Fruit fly (Drosophila melanogaster) whole organism, pupa: ENCODE measurements around the gene siz.

ENCODE experiments used
- CG10348 ChIP-seq: fragments of 200-800 bp; sonication (Bioruptor generic); IDR thresholded peaks from 2 replicates; pipeline ENCODE4 v1.3.6; 2022; ENCODE audit warnings: missing biosample characterization, missing genetic modification characterization
- CG12605 ChIP-seq: fragments of 200-800 bp; sonication (Bioruptor generic); IDR thresholded peaks from 2 replicates; pipeline ENCODE4 v1.3.6; 2022; ENCODE audit warnings: missing biosample characterization, missing genetic modification characterization
- CG13204 ChIP-seq: fragments of 200-800 bp; sonication (Bioruptor generic); optimal IDR thresholded peaks from 2 replicates; lab custom pipeline; 2018; ENCODE audit warnings: missing biosample characterization, mild to moderate bottlenecking, missing genetic modification characterization, moderate library complexity
- CG14655 ChIP-seq: fragments of 200-800 bp; sonication (Bioruptor generic); optimal IDR thresholded peaks from 3 replicates; lab custom pipeline; 2017; ENCODE audit warnings: mild to moderate bottlenecking, missing biosample characterization, missing genetic modification reagents, missing genetic modification characterization
- CG15710 ChIP-seq: fragments of 200-800 bp; sonication (Bioruptor generic); optimal IDR thresholded peaks from 2 replicates; lab custom pipeline; 2018; ENCODE audit warnings: missing biosample characterization, mild to moderate bottlenecking, missing genetic modification characterization, moderate library complexity
- CG17806 ChIP-seq: fragments of 200-800 bp; sonication (Bioruptor generic); optimal IDR thresholded peaks from 2 replicates; lab custom pipeline; 2018; ENCODE audit warnings: missing biosample characterization, mild to moderate bottlenecking, missing genetic modification characterization, moderate library complexity
- CG32121 ChIP-seq: fragments of 200-800 bp; sonication (Bioruptor generic); IDR thresholded peaks from 2 replicates; pipeline ENCODE4 v1.3.6; 2022; ENCODE audit warnings: missing biosample characterization, missing genetic modification characterization
- CG34367 ChIP-seq: fragments of 200-800 bp; sonication (Bioruptor generic); optimal IDR thresholded peaks from 2 replicates; lab custom pipeline; 2018; ENCODE audit warnings: missing biosample characterization, mild to moderate bottlenecking, missing genetic modification characterization
- CG4496 ChIP-seq: fragments of 200-800 bp; sonication (Bioruptor generic); IDR thresholded peaks from 3 replicates; pipeline ENCODE4 v1.3.6; 2022; ENCODE audit warnings: missing biosample characterization, missing genetic modification characterization
- CG8159 ChIP-seq: fragments of 200-800 bp; sonication (Bioruptor generic); optimal IDR thresholded peaks from 3 replicates; lab custom pipeline; 2018; ENCODE audit warnings: missing biosample characterization, mild to moderate bottlenecking, missing genetic modification characterization, moderate library complexity
- CG8301 ChIP-seq: fragments of 200-800 bp; sonication (Bioruptor generic); optimal IDR thresholded peaks from 2 replicates; lab custom pipeline; 2018; ENCODE audit warnings: missing biosample characterization, mild to moderate bottlenecking, missing genetic modification characterization
- CG9948 ChIP-seq: fragments of 200-800 bp; sonication (Bioruptor generic); optimal IDR thresholded peaks from 2 replicates; lab custom pipeline; 2018; ENCODE audit warnings: missing biosample characterization, mild to moderate bottlenecking, missing genetic modification characterization, moderate library complexity
- D1 ChIP-seq: fragments of 200-800 bp; sonication (Bioruptor generic); optimal IDR thresholded peaks from 2 replicates; lab custom pipeline; 2018; ENCODE audit warnings: missing biosample characterization, mild to moderate bottlenecking, missing genetic modification characterization, moderate library complexity
- EcR ChIP-seq: fragments of 200-800 bp; sonication (Bioruptor generic); optimal IDR thresholded peaks from 3 replicates; lab custom pipeline; 2019; ENCODE audit warnings: missing biosample characterization, missing genetic modification characterization, mild to moderate bottlenecking, moderate library complexity, missing genetic modification reagents
- Ets98B ChIP-seq: fragments of 200-800 bp; sonication (Bioruptor generic); IDR thresholded peaks from 2 replicates; pipeline ENCODE4 v1.3.6; 2022; ENCODE audit warnings: missing biosample characterization, missing genetic modification characterization
- Pif1A ChIP-seq: fragments of 200-800 bp; sonication (Bioruptor generic); optimal IDR thresholded peaks from 3 replicates; lab custom pipeline; 2016; ENCODE audit warnings: missing biosample characterization, missing genetic modification characterization
- Pif1B ChIP-seq: fragments of 200-800 bp; sonication (Bioruptor generic); optimal IDR thresholded peaks from 3 replicates; lab custom pipeline; 2016; ENCODE audit warnings: missing biosample characterization, missing genetic modification characterization
- Snoo ChIP-seq: fragments of 200-800 bp; sonication (Bioruptor generic); optimal IDR thresholded peaks from 3 replicates; lab custom pipeline; 2017; ENCODE audit warnings: missing biosample characterization, mild to moderate bottlenecking, missing genetic modification characterization, inconsistent platforms
- fd96Ca ChIP-seq: fragments of 200-800 bp; sonication (Bioruptor generic); IDR thresholded peaks from 3 replicates; pipeline ENCODE4 v1.3.6; 2022; ENCODE audit warnings: missing biosample characterization, missing genetic modification characterization
- gl ChIP-seq: fragments of 200-800 bp; sonication (Bioruptor generic); optimal IDR thresholded peaks from 2 replicates; lab custom pipeline; 2018; ENCODE audit warnings: missing biosample characterization, mild to moderate bottlenecking, missing genetic modification characterization
- rn ChIP-seq: fragments of 200-800 bp; sonication (Bioruptor generic); IDR thresholded peaks from 2 replicates; pipeline ENCODE4 v1.3.6; 2022; ENCODE audit warnings: missing biosample characterization, missing genetic modification characterization

The siz gene

dm6 chr3L:21024965-21025833, 9.1 kb upstream of the siz start:
- TF ChIP-seq CG15710 (tag; lab: Kevin White, UChicago) (peak; percentile 59), CG10348 (GFP tag; lab: Robert Waterston, UW) (no peak), rn (no peak), CG8159 (peak; percentile 45), CG34367 (peak; percentile 72), CG8301 (tag; lab: Kevin White, UChicago) (peak; percentile 61), CG12605 (GFP tag; lab: Robert Waterston, UW) (peak; percentile 82), Ets98B (peak; percentile 81), CG4496 (peak; percentile 85), gl (tag; lab: Kevin White, UChicago) (peak; percentile 87), EcR (GFP tag; lab: Kevin White, UChicago) (peak; percentile 15), CG17806 (peak; percentile 49), CG9948 (tag; lab: Kevin White, UChicago) (peak; percentile 22), Pif1B (peak; percentile 74), CG32121 (GFP tag; lab: Robert Waterston, UW) (peak; percentile 59), Snoo (tag; lab: Kevin White, UChicago) (peak; percentile 22), CG14655 (GFP tag; lab: Kevin White, UChicago) (peak; percentile 67), D1 (tag; lab: Kevin White, UChicago) (no peak), Pif1A (peak; percentile 59), CG13204 (GFP tag; lab: Kevin White, UChicago) (peak; percentile 69), fd96Ca (GFP tag; lab: Robert Waterston, UW) (peak; percentile 70)

dm6 chr3L:21026025-21026916, 8.1 kb upstream of the siz start:
- TF ChIP-seq D1 (tag; lab: Kevin White, UChicago) (no peak), CG12605 (GFP tag; lab: Robert Waterston, UW) (peak; percentile 72), gl (tag; lab: Kevin White, UChicago) (peak; percentile 32), Pif1B (peak; percentile 2), Pif1A (peak; percentile 34), Snoo (tag; lab: Kevin White, UChicago) (no peak), CG32121 (GFP tag; lab: Robert Waterston, UW) (peak; percentile 36; the same call in 1 of the 2 replicates), CG10348 (GFP tag; lab: Robert Waterston, UW) (no peak), rn (no peak), CG8159 (no peak), CG14655 (GFP tag; lab: Kevin White, UChicago) (no peak), CG4496 (peak; percentile 71), fd96Ca (GFP tag; lab: Robert Waterston, UW) (peak; percentile 71; the same call in 2 of the 3 replicates), CG34367 (no peak), CG17806 (no peak), Ets98B (peak; percentile 77), CG9948 (tag; lab: Kevin White, UChicago) (no peak), CG13204 (GFP tag; lab: Kevin White, UChicago) (peak; percentile 35), EcR (GFP tag; lab: Kevin White, UChicago) (no peak), CG15710 (tag; lab: Kevin White, UChicago) (peak; percentile 21), CG8301 (tag; lab: Kevin White, UChicago) (no peak)

dm6 chr3L:21026917-21027517, 7.3 kb upstream of the siz start, which contains the start of gene skd:
Gene skd, minus strand, starts transcription at chr3L:21027434.
- TF ChIP-seq D1 (tag; lab: Kevin White, UChicago) = no peak
- peak; percentile 85 for TF ChIP-seq EcR (GFP tag; lab: Kevin White, UChicago)
- TF ChIP-seq gl (tag; lab: Kevin White, UChicago) = no peak
- no peak for TF ChIP-seq Pif1A
- TF ChIP-seq CG12605 (GFP tag; lab: Robert Waterston, UW) = 0 out of 2 replicates have a peak, but pooled peaks have one; percentile 8
- TF ChIP-seq CG8159 = no peak
- TF ChIP-seq CG8301 (tag; lab: Kevin White, UChicago) = no peak

- TF ChIP-seq D1 (tag; lab: Kevin White, UChicago) (no peak), Pif1B (peak; percentile 27), Ets98B (peak; percentile 67), CG14655 (GFP tag; lab: Kevin White, UChicago) (peak; percentile 58), rn (peak; percentile 58), CG15710 (tag; lab: Kevin White, UChicago) (peak; percentile 62), CG4496 (peak; percentile 83), CG9948 (tag; lab: Kevin White, UChicago) (peak; percentile 47), Snoo (tag; lab: Kevin White, UChicago) (peak; percentile 34), CG12605 (GFP tag; lab: Robert Waterston, UW) (peak; percentile 69), fd96Ca (GFP tag; lab: Robert Waterston, UW) (peak; percentile 77), gl (tag; lab: Kevin White, UChicago) (peak; percentile 35), EcR (GFP tag; lab: Kevin White, UChicago) (peak; percentile 69), CG17806 (peak; percentile 50), CG13204 (GFP tag; lab: Kevin White, UChicago) (peak; percentile 100), Pif1A (peak; percentile 45), CG34367 (peak; percentile 53), CG8159 (peak; percentile 57), CG32121 (GFP tag; lab: Robert Waterston, UW) (peak; percentile 72), CG8301 (tag; lab: Kevin White, UChicago) (peak; percentile 15), CG10348 (GFP tag; lab: Robert Waterston, UW) (no peak)
These were observed 6.6 kb upstream of the siz start, which contains the start of gene Pdss2 for dm6 chr3L:21027657-21028255. Gene Pdss2, plus strand, starts transcription at chr3L:21027915.
